Fruit fly (Drosophila melanogaster) whole organism, embryonic: ENCODE measurements around the gene HERC2.

Experiments used
- Adf1 ChIP-seq: fragments of 200-800 bp; sonication (Bioruptor generic); IDR thresholded peaks from 2 replicates; pipeline ENCODE4 v1.3.6; 2022; ENCODE audit warnings: missing biosample characterization, missing genetic modification characterization
- Antp ChIP-seq: fragments of 200-800 bp; sonication (Bioruptor generic); optimal IDR thresholded peaks from 3 replicates; lab custom pipeline; 2016; ENCODE audit warnings: missing biosample characterization, missing genetic modification characterization
- Atf6 ChIP-seq: fragments of 200-800 bp; sonication (Bioruptor generic); IDR thresholded peaks from 2 replicates; pipeline ENCODE4 v1.3.6; 2022; ENCODE audit warnings: missing biosample characterization, missing genetic modification characterization
- BEAF-32 ChIP-seq: fragments of 200-800 bp; sonication (Bioruptor generic); optimal IDR thresholded peaks from 3 replicates; lab custom pipeline; 2017; ENCODE audit warnings: missing biosample characterization, missing genetic modification characterization, mild to moderate bottlenecking, moderate library complexity, missing genetic modification reagents
- CG10147 ChIP-seq: fragments of 200-800 bp; sonication (Bioruptor generic); optimal IDR thresholded peaks from 2 replicates; lab custom pipeline; 2019; ENCODE audit warnings: missing biosample characterization, mild to moderate bottlenecking, missing genetic modification characterization, moderate library complexity
- CG10366 ChIP-seq: fragments of 200-800 bp; sonication (Bioruptor generic); IDR thresholded peaks from 2 replicates; pipeline ENCODE4 v1.3.6; 2022; ENCODE audit warnings: missing biosample characterization, missing genetic modification characterization
- CG11093 ChIP-seq: fragments of 200-800 bp; sonication (Bioruptor generic); IDR thresholded peaks from 3 replicates; pipeline ENCODE4 v1.3.6; 2022; ENCODE audit warnings: missing biosample characterization, missing genetic modification characterization
- CG11504 ChIP-seq: fragments of 200-800 bp; sonication (Bioruptor generic); optimal IDR thresholded peaks from 3 replicates; lab custom pipeline; 2019; ENCODE audit warnings: missing biosample characterization, mild to moderate bottlenecking, missing genetic modification characterization, moderate library complexity
- CG12155 ChIP-seq: fragments of 200-800 bp; sonication (Bioruptor generic); optimal IDR thresholded peaks from 3 replicates; lab custom pipeline; 2016; ENCODE audit warnings: missing biosample characterization, missing genetic modification characterization
- CG12942 ChIP-seq: fragments of 200-800 bp; sonication (Bioruptor generic); optimal IDR thresholded peaks from 3 replicates; lab custom pipeline; 2016; ENCODE audit warnings: missing biosample characterization, missing genetic modification characterization
- CG14014 ChIP-seq: fragments of 200-800 bp; sonication (Bioruptor generic); IDR thresholded peaks from 2 replicates; pipeline ENCODE4 v1.3.6; 2022; ENCODE audit warnings: missing biosample characterization, missing genetic modification characterization
- CG16779 ChIP-seq: fragments of 200-800 bp; sonication (Bioruptor generic); IDR thresholded peaks from 2 replicates; pipeline ENCODE4 v1.3.6; 2022; ENCODE audit warnings: missing biosample characterization, missing genetic modification characterization
- CG17802 ChIP-seq: fragments of 200-800 bp; sonication (Bioruptor generic); optimal IDR thresholded peaks from 2 replicates; lab custom pipeline; 2018; ENCODE audit warnings: missing biosample characterization, mild to moderate bottlenecking, missing genetic modification characterization, moderate library complexity
- CG30431 ChIP-seq: fragments of 200-800 bp; sonication (Bioruptor generic); optimal IDR thresholded peaks from 2 replicates; lab custom pipeline; 2017; ENCODE audit warnings: missing biosample characterization, missing genetic modification characterization
- CG42726 ChIP-seq: fragments of 200-800 bp; sonication (Bioruptor generic); IDR thresholded peaks from 2 replicates; pipeline ENCODE4 v1.3.6; 2022; ENCODE audit warnings: missing biosample characterization, missing genetic modification characterization; ENCODE audit not compliant: partially characterized antibody
- CG4282 ChIP-seq: fragments of 200-800 bp; sonication (Bioruptor generic); optimal IDR thresholded peaks from 2 replicates; lab custom pipeline; 2016; ENCODE audit warnings: missing biosample characterization, missing genetic modification characterization
- CG4328 ChIP-seq: fragments of 200-800 bp; sonication (Bioruptor generic); optimal IDR thresholded peaks from 3 replicates; lab custom pipeline; 2017; ENCODE audit warnings: missing biosample characterization, missing genetic modification reagents, missing genetic modification characterization
- CG43689 ChIP-seq: fragments of 200-800 bp; sonication (Bioruptor generic); IDR thresholded peaks from 2 replicates; pipeline ENCODE4 v1.3.6; 2022; ENCODE audit warnings: missing biosample characterization, missing genetic modification characterization
- CG4617 ChIP-seq: fragments of 200-800 bp; sonication (Bioruptor generic); optimal IDR thresholded peaks from 3 replicates; lab custom pipeline; 2016; ENCODE audit warnings: missing biosample characterization, missing genetic modification characterization, borderline replicate concordance
- CG4707 ChIP-seq: fragments of 200-800 bp; sonication (Bioruptor generic); optimal IDR thresholded peaks from 2 replicates; lab custom pipeline; 2018; ENCODE audit warnings: missing biosample characterization, mild to moderate bottlenecking, missing genetic modification characterization, moderate library complexity
- CG5953 ChIP-seq: fragments of 200-800 bp; sonication (Bioruptor generic); IDR thresholded peaks from 2 replicates; pipeline ENCODE4 v1.3.6; 2022; ENCODE audit warnings: missing biosample characterization, missing genetic modification characterization
- CG6254 ChIP-seq: fragments of 200-800 bp; sonication (Bioruptor generic); optimal IDR thresholded peaks from 3 replicates; lab custom pipeline; 2017; ENCODE audit warnings: mild to moderate bottlenecking, missing biosample characterization, missing genetic modification reagents, missing genetic modification characterization
- CG8944 ChIP-seq: fragments of 200-800 bp; sonication (Bioruptor generic); optimal IDR thresholded peaks from 3 replicates; lab custom pipeline; 2016; ENCODE audit warnings: missing biosample characterization, missing genetic modification characterization
- CTCF ChIP-seq: fragments of 200-800 bp; sonication (Bioruptor generic); optimal IDR thresholded peaks from 2 replicates; lab custom pipeline; 2017; ENCODE audit warnings: missing biosample characterization, mild to moderate bottlenecking, missing genetic modification characterization, moderate library complexity
- Dad ChIP-seq: fragments of 200-800 bp; sonication (Bioruptor generic); optimal IDR thresholded peaks from 3 replicates; lab custom pipeline; 2016; ENCODE audit warnings: missing biosample characterization, missing genetic modification characterization
- Doc3 ChIP-seq: fragments of 200-800 bp; sonication (Bioruptor generic); IDR thresholded peaks from 3 replicates; pipeline ENCODE4 v1.3.6; 2022; ENCODE audit warnings: missing biosample characterization, missing genetic modification characterization; ENCODE audit not compliant: partially characterized antibody
- E2f1 ChIP-seq: fragments of 200-800 bp; sonication (Bioruptor generic); IDR thresholded peaks from 2 replicates; pipeline ENCODE4 v1.3.6; 2022; ENCODE audit warnings: missing biosample characterization, missing genetic modification characterization
- Eip74EF ChIP-seq, 2 experiments: fragments of 200-800 bp in 1 of 2; fragments of >200 bp in 1 of 2; sonication (Bioruptor generic) in 1 of 2; optimal IDR thresholded peaks; 2 replicates each; lab custom pipeline; 2017 to 2019; ENCODE audit warnings: missing biosample characterization in 2 of 2, missing genetic modification characterization in 2 of 2, mild to moderate bottlenecking in 1 of 2, moderate library complexity in 1 of 2
- Hr51 ChIP-seq, 2 experiments: fragments of 200-800 bp; sonication (Bioruptor generic); optimal IDR thresholded peaks; 2 replicates in 1 of 2; 3 replicates in 1 of 2; lab custom pipeline; 2016 to 2018; ENCODE audit warnings: missing biosample characterization in 2 of 2, missing genetic modification characterization in 2 of 2, mild to moderate bottlenecking in 1 of 2, moderate library complexity in 1 of 2
- MBD-R2 ChIP-seq: fragments of 200-800 bp; sonication (Bioruptor generic); IDR thresholded peaks from 2 replicates; pipeline ENCODE4 v1.3.6; 2022; ENCODE audit warnings: missing biosample characterization, missing genetic modification characterization
- Meics ChIP-seq: fragments of 200-800 bp; sonication (Bioruptor generic); optimal IDR thresholded peaks from 2 replicates; lab custom pipeline; 2017; ENCODE audit warnings: missing biosample characterization, mild to moderate bottlenecking, missing genetic modification characterization
- NC2β ChIP-seq: fragments of 200-800 bp; sonication (Bioruptor generic); optimal IDR thresholded peaks from 2 replicates; lab custom pipeline; 2016; ENCODE audit warnings: missing biosample characterization, missing genetic modification characterization
- Usf ChIP-seq: fragments of 200-800 bp; sonication (Bioruptor generic); optimal IDR thresholded peaks from 2 replicates; lab custom pipeline; 2017; ENCODE audit warnings: missing genotype, missing biosample characterization, missing genetic modification characterization
- ap ChIP-seq: fragments of 200-800 bp; sonication (Bioruptor generic); IDR thresholded peaks from 2 replicates; pipeline ENCODE4 v1.3.6; 2022; ENCODE audit warnings: missing biosample characterization, missing genetic modification characterization
- ato ChIP-seq: fragments of 200-800 bp; sonication (Bioruptor generic); IDR thresholded peaks from 2 replicates; pipeline ENCODE4 v1.3.6; 2022; ENCODE audit warnings: missing biosample characterization, missing genetic modification characterization; ENCODE audit not compliant: partially characterized antibody
- chinmo ChIP-seq: fragments of 200-800 bp; sonication (Bioruptor generic); IDR thresholded peaks from 4 replicates; pipeline ENCODE4 v1.3.6; 2022; ENCODE audit warnings: missing biosample characterization, missing genetic modification characterization; ENCODE audit not compliant: partially characterized antibody
- dpn ChIP-seq, 2 experiments: fragments of 200-800 bp; sonication (Bioruptor generic); optimal IDR thresholded peaks; 3 replicates each; lab custom pipeline; 2016; ENCODE audit warnings: missing biosample characterization in 2 of 2, missing genetic modification characterization in 2 of 2
- fd3F ChIP-seq: fragments of 200-800 bp; sonication (Bioruptor generic); optimal IDR thresholded peaks from 2 replicates; lab custom pipeline; 2018; ENCODE audit warnings: missing biosample characterization, mild to moderate bottlenecking, missing genetic modification characterization, moderate library complexity
- gsb-n ChIP-seq: fragments of 200-800 bp; sonication (Bioruptor generic); optimal IDR thresholded peaks from 3 replicates; lab custom pipeline; 2018; ENCODE audit warnings: missing biosample characterization, mild to moderate bottlenecking, missing genetic modification characterization
- kni ChIP-seq: fragments of 200-800 bp; sonication (Bioruptor generic); optimal IDR thresholded peaks from 3 replicates; lab custom pipeline; 2017; ENCODE audit warnings: mild to moderate bottlenecking, missing biosample characterization, missing genetic modification reagents, missing genetic modification characterization
- otp ChIP-seq: fragments of 200-800 bp; sonication (Bioruptor generic); IDR thresholded peaks from 3 replicates; pipeline ENCODE4, ENCODE4 v1.3.6; 2022; ENCODE audit warnings: missing biosample characterization, missing genetic modification characterization
- p53 ChIP-seq: fragments of 200-800 bp; sonication (Bioruptor generic); optimal IDR thresholded peaks from 2 replicates; lab custom pipeline; 2016; ENCODE audit warnings: missing biosample characterization, missing genetic modification characterization
- pfk ChIP-seq: fragments of 200-800 bp; sonication (Bioruptor generic); optimal IDR thresholded peaks from 2 replicates; lab custom pipeline; 2018; ENCODE audit warnings: missing biosample characterization, mild to moderate bottlenecking, missing genetic modification characterization, moderate library complexity
- salm ChIP-seq: fragments of 200-800 bp; sonication (Bioruptor generic); optimal IDR thresholded peaks from 2 replicates; lab custom pipeline; 2018; ENCODE audit warnings: missing biosample characterization, mild to moderate bottlenecking, missing genetic modification characterization
- sens-2 ChIP-seq: fragments of 200-800 bp; sonication (Bioruptor generic); IDR thresholded peaks from 2 replicates; pipeline ENCODE4 v1.3.6; 2022; ENCODE audit warnings: missing biosample characterization, missing genetic modification characterization
- sisA ChIP-seq: fragments of 200-800 bp; sonication (Bioruptor generic); IDR thresholded peaks from 2 replicates; pipeline ENCODE4 v1.3.6; 2022; ENCODE audit warnings: missing biosample characterization, missing genetic modification characterization
- slou ChIP-seq: fragments of 200-800 bp; sonication (Bioruptor generic); optimal IDR thresholded peaks from 3 replicates; lab custom pipeline; 2016; ENCODE audit warnings: missing biosample characterization, missing genetic modification characterization
- tgo ChIP-seq: fragments of 200-800 bp; sonication (Bioruptor generic); IDR thresholded peaks from 3 replicates; pipeline ENCODE4 v1.3.6; 2022; ENCODE audit warnings: missing biosample characterization, missing genetic modification characterization
- toy ChIP-seq: fragments of 200-800 bp; sonication (Bioruptor generic); IDR thresholded peaks from 2 replicates; pipeline ENCODE4 v1.3.6; 2022; ENCODE audit warnings: missing biosample characterization, missing genetic modification characterization
- vvl ChIP-seq: fragments of 200-800 bp; sonication (Bioruptor generic); IDR thresholded peaks from 2 replicates; pipeline ENCODE4 v1.3.6; 2022; ENCODE audit warnings: missing biosample characterization, missing genetic modification characterization
- zen ChIP-seq: fragments of 200-800 bp; sonication (Bioruptor generic); optimal IDR thresholded peaks from 3 replicates; lab custom pipeline; 2018; ENCODE audit warnings: missing biosample characterization, mild to moderate bottlenecking, missing genetic modification characterization, moderate library complexity

HERC2 gene

dm6 chrX:20394066-20394913 lies at the start of gene HERC2 (continued):
- TF ChIP-seq CG43689 (GFP tag; lab: Robert Waterston, UW) (no peak), kni (GFP tag; lab: Kevin White, UChicago) (no peak), CG14014 (GFP tag; lab: Robert Waterston, UW) (0 out of 2 replicates have a peak, but pooled peaks have one; percentile 24), vvl (peak; percentile 66), tgo (peak; percentile 66), CG8944 (GFP tag; lab: Kevin White, UChicago) (peak; percentile 29), sens-2 (GFP tag; lab: Robert Waterston, UW) (no peak), gsb-n (tag; lab: Kevin White, UChicago) (no peak), CG6254 (no peak), NC2β (GFP tag; lab: Kevin White, UChicago) (no peak), CG17802 (tag; lab: Kevin White, UChicago) (peak; percentile 46), CG42726 (GFP tag; lab: Robert Waterston, UW) (peak; percentile 87), CG4282 (no peak), dpn (GFP tag; optimal IDR thresholded peaks at IDR 0.05; lab: Kevin White, UChicago) (peak; percentile 42 to 71), BEAF-32 (GFP tag; lab: Kevin White, UChicago) (peak; percentile 83), CG16779 (no peak), salm (no peak), CG30431 (GFP tag; lab: Kevin White, UChicago) (peak; percentile 0), Adf1 (GFP tag; lab: Robert Waterston, UW) (0 out of 2 replicates have a peak, but pooled peaks have one; percentile 9), chinmo (peak; percentile 89; the same call in 3 of the 4 replicates), CG5953 (no peak), Atf6 (GFP tag; lab: Robert Waterston, UW) (no peak), fd3F (no peak), CTCF (GFP tag; lab: Kevin White, UChicago) (no peak), pfk (GFP tag; lab: Kevin White, UChicago) (no peak), sisA (GFP tag; lab: Robert Waterston, UW) (peak; percentile 54; the same call in 1 of the 2 replicates), Meics (GFP tag; lab: Kevin White, UChicago) (peak; percentile 7), ap (GFP tag; lab: Robert Waterston, UW) (0 out of 2 replicates have a peak, but pooled peaks have one; percentile 31), CG10366 (GFP tag; lab: Robert Waterston, UW) (peak; percentile 52), zen (tag; lab: Kevin White, UChicago) (peak; percentile 37), ato (GFP tag; lab: Robert Waterston, UW) (peak; percentile 94), CG11504 (tag; lab: Kevin White, UChicago) (no peak), Dad (GFP tag; lab: Kevin White, UChicago) (peak; percentile 34), otp (no peak), toy (GFP tag; lab: Robert Waterston, UW) (no peak), Usf (GFP tag; lab: Kevin White, UChicago) (no peak), Hr51 (GFP tag; optimal IDR thresholded peaks at IDR 0.05; lab: Kevin White, UChicago) (no peak)

- TF ChIP-seq E2f1 (GFP tag; lab: Robert Waterston, UW) (no peak), vvl (no peak), CG4328 (GFP tag; lab: Kevin White, UChicago) (no peak), Eip74EF (GFP tag; optimal IDR thresholded peaks at IDR 0.05; lab: Kevin White, UChicago) (no peak), CG10147 (GFP tag; lab: Kevin White, UChicago) (no peak), Doc3 (GFP tag; lab: Robert Waterston, UW) (no peak), slou (GFP tag; lab: Kevin White, UChicago) (no peak), CG11093 (GFP tag; lab: Robert Waterston, UW) (no peak), MBD-R2 (GFP tag; lab: Robert Waterston, UW) (no peak), Antp (GFP tag; lab: Kevin White, UChicago) (no peak), p53 (no peak), CG12155 (GFP tag; lab: Kevin White, UChicago) (no peak), CG4707 (GFP tag; lab: Kevin White, UChicago) (no peak), CG12942 (GFP tag; lab: Kevin White, UChicago) (no peak), CG43689 (GFP tag; lab: Robert Waterston, UW) (no peak), CG4617 (no peak)
These were observed 17.8 kb upstream of the HERC2 start, which contains the start of gene CG12679 for dm6 chrX:20376422-20376821. Gene CG12679, minus strand, starts transcription at chrX:20376522.
